Fruit fly (Drosophila melanogaster): ENCODE results near the gene CG5342.
A peak's percentile ranks its signal among the peaks of the same experiment; 100 is the strongest.

Gene CG5342

dm6 chr3R:11557492-11557965 is 21.1 kb upstream of the CG5342 start, which contains the start of gene CG10898 (continued):
- TF ChIP-seq Mad (GFP tag; optimal IDR thresholded peaks at IDR 0.05) (peak; percentile 77), CG11456 (GFP tag; IDR thresholded peaks at IDR 0.05) (peak; percentile 93), Dll (GFP tag; IDR thresholded peaks at IDR 0.05; ENCODE audit: partially characterized antibody) (peak; percentile 57; the same call in 2 of the 4 replicates), CG30431 (GFP tag; optimal IDR thresholded peaks at IDR 0.05) (peak; percentile 61), CG10267 (tag; optimal IDR thresholded peaks at IDR 0.05) (peak; percentile 72), kay (GFP tag; optimal IDR thresholded peaks at IDR 0.05) (peak; percentile 67), az2 (GFP tag; optimal IDR thresholded peaks at IDR 0.05) (peak; percentile 82), CG9932 (GFP tag; IDR thresholded peaks at IDR 0.05) (peak; percentile 91), Sry-δ (GFP tag; optimal IDR thresholded peaks at IDR 0.05) (peak; percentile 66), CG8765 (GFP tag; IDR thresholded peaks at IDR 0.05) (peak; percentile 77), p53 (GFP tag; optimal IDR thresholded peaks at IDR 0.05) (peak; percentile 73), Ssrp (tag; optimal IDR thresholded peaks at IDR 0.05) (peak; percentile 78), Fer1 (GFP tag; optimal IDR thresholded peaks at IDR 0.05) (peak; percentile 73), CG4730 (GFP tag; IDR thresholded peaks at IDR 0.05) (peak; percentile 84), da (GFP tag; optimal IDR thresholded peaks at IDR 0.05) (peak; percentile 41), Gug (GFP tag; IDR thresholded peaks at IDR 0.05) (peak; percentile 75; the same call in 3 of the 4 replicates), pnt (GFP tag; optimal IDR thresholded peaks at IDR 0.05) (peak; percentile 87), Doc2 (GFP tag; IDR thresholded peaks at IDR 0.05) (0 out of 2 replicates have a peak, but pooled peaks have one; percentile 37), fru (optimal IDR thresholded peaks at IDR 0.05) (no peak), nerfin-1 (tag; optimal IDR thresholded peaks at IDR 0.05) (peak; percentile 96), gce (GFP tag; IDR thresholded peaks at IDR 0.05) (peak; percentile 84; the same call in 2 of the 3 replicates), vnd (GFP tag; IDR thresholded peaks at IDR 0.05; ENCODE audit: partially characterized antibody) (no peak), CG1602 (GFP tag; optimal IDR thresholded peaks at IDR 0.05) (peak; percentile 74), CG8944 (GFP tag; optimal IDR thresholded peaks at IDR 0.05) (peak; percentile 87), CG4820 (GFP tag; optimal IDR thresholded peaks at IDR 0.05) (peak; percentile 83), sug (tag; optimal IDR thresholded peaks at IDR 0.05) (peak; percentile 74), CG1529 (GFP tag; optimal IDR thresholded peaks at IDR 0.05) (peak; percentile 33), grn (GFP tag; optimal IDR thresholded peaks at IDR 0.05) (peak; percentile 44), CG15601 (tag; optimal IDR thresholded peaks at IDR 0.05) (peak; percentile 71), dan (GFP tag; IDR thresholded peaks at IDR 0.05) (no peak), eve (GFP tag; optimal IDR thresholded peaks at IDR 0.05) (no peak), BEAF-32 (GFP tag; optimal IDR thresholded peaks at IDR 0.05) (peak; percentile 53), kah (GFP tag; optimal IDR thresholded peaks at IDR 0.05) (no peak), Hr39 (optimal IDR thresholded peaks at IDR 0.05) (no peak), zf30C (GFP tag; optimal IDR thresholded peaks at IDR 0.05) (no peak), Hand (GFP tag; optimal IDR thresholded peaks at IDR 0.05) (no peak), CG9817 (tag; optimal IDR thresholded peaks at IDR 0.05) (peak; percentile 90), Myb (GFP tag; optimal IDR thresholded peaks at IDR 0.05) (peak; percentile 98), Awh (GFP tag; IDR thresholded peaks at IDR 0.05) (peak; percentile 73), CG12219 (GFP tag; optimal IDR thresholded peaks at IDR 0.05) (peak; percentile 63), Ets65A (GFP tag) (peak; percentile 98), dm (GFP tag; optimal IDR thresholded peaks at IDR 0.05) (peak; percentile 70), sob (GFP tag; IDR thresholded peaks at IDR 0.05) (peak; percentile 89), B-H1 (GFP tag; IDR thresholded peaks at IDR 0.05) (peak; percentile 84), H15 (GFP tag; IDR thresholded peaks at IDR 0.05) (peak; percentile 81), mld (GFP tag; IDR thresholded peaks at IDR 0.05; ENCODE audit: partially characterized antibody) (no peak), Stat92E (GFP tag; optimal IDR thresholded peaks at IDR 0.05) (no peak), CG17802 (tag; optimal IDR thresholded peaks at IDR 0.05) (peak; percentile 99), CG11093 (GFP tag; IDR thresholded peaks at IDR 0.05) (peak; percentile 49; the same call in 1 of the 3 replicates), CG17359 (tag; optimal IDR thresholded peaks at IDR 0.05) (peak; percentile 81), CG2202 (tag; optimal IDR thresholded peaks at IDR 0.05) (peak; percentile 28), CG15073 (GFP tag; optimal IDR thresholded peaks at IDR 0.05) (peak; percentile 48)

Measured in whole organism, embryonic.